Fruit fly (Drosophila melanogaster) whole organism, embryonic: ENCODE data around the gene CG13126.

ENCODE experiments used
- Ada2b ChIP-seq: fragments of 200-800 bp; sonication (Bioruptor generic); IDR thresholded peaks from 2 replicates; pipeline ENCODE4 v1.3.6; 2022; ENCODE audit warnings: missing biosample characterization, missing genetic modification characterization
- Antp ChIP-seq: fragments of 200-800 bp; sonication (Bioruptor generic); optimal IDR thresholded peaks from 3 replicates; lab custom pipeline; 2016; ENCODE audit warnings: missing biosample characterization, missing genetic modification characterization
- CG10321 ChIP-seq: fragments of 200-800 bp; sonication (Bioruptor generic); IDR thresholded peaks from 2 replicates; pipeline ENCODE4 v1.3.6; 2022; ENCODE audit warnings: missing biosample characterization, missing genetic modification characterization
- CG11093 ChIP-seq: fragments of 200-800 bp; sonication (Bioruptor generic); IDR thresholded peaks from 3 replicates; pipeline ENCODE4 v1.3.6; 2022; ENCODE audit warnings: missing biosample characterization, missing genetic modification characterization
- CG11247 ChIP-seq: fragments of 200-800 bp; sonication (Bioruptor generic); IDR thresholded peaks from 2 replicates; pipeline ENCODE4 v1.3.6; 2022; ENCODE audit warnings: missing biosample characterization, missing genetic modification characterization
- CG12071 ChIP-seq: fragments of 200-800 bp; sonication (Bioruptor generic); optimal IDR thresholded peaks from 3 replicates; lab custom pipeline; 2018; ENCODE audit warnings: missing biosample characterization, mild to moderate bottlenecking, missing genetic modification characterization
- CG1233 ChIP-seq: fragments of 200-800 bp; sonication (Bioruptor generic); optimal IDR thresholded peaks from 4 replicates; lab custom pipeline; 2018; ENCODE audit warnings: missing biosample characterization, mild to moderate bottlenecking, missing genetic modification characterization
- CG12391 ChIP-seq: fragments of 200-800 bp; sonication (Bioruptor generic); optimal IDR thresholded peaks from 3 replicates; lab custom pipeline; 2018; ENCODE audit warnings: missing biosample characterization, mild to moderate bottlenecking, missing genetic modification characterization, moderate library complexity
- CG12659 ChIP-seq: fragments of 200-800 bp; sonication (Bioruptor generic); optimal IDR thresholded peaks from 3 replicates; lab custom pipeline; 2017; ENCODE audit warnings: mild to moderate bottlenecking, missing biosample characterization, missing genetic modification reagents, missing genetic modification characterization
- CG12744 ChIP-seq: fragments of 200-800 bp; sonication (Bioruptor generic); optimal IDR thresholded peaks from 2 replicates; lab custom pipeline; 2016; ENCODE audit warnings: missing biosample characterization, missing genetic modification characterization
- CG12769 ChIP-seq: fragments of 200-800 bp; sonication (Bioruptor generic); optimal IDR thresholded peaks from 2 replicates; lab custom pipeline; 2019; ENCODE audit warnings: missing biosample characterization, mild to moderate bottlenecking, missing genetic modification characterization, moderate library complexity
- CG2116 ChIP-seq: fragments of 200-800 bp; sonication (Bioruptor generic); optimal IDR thresholded peaks from 3 replicates; lab custom pipeline; 2018; ENCODE audit warnings: missing biosample characterization, mild to moderate bottlenecking, missing genetic modification characterization
- CG3065 ChIP-seq: fragments of 200-800 bp; sonication (Bioruptor generic); optimal IDR thresholded peaks from 2 replicates; lab custom pipeline; 2016; ENCODE audit warnings: missing biosample characterization, missing genetic modification characterization
- CG31224 ChIP-seq: fragments of 200-800 bp; sonication (Bioruptor generic); IDR thresholded peaks from 2 replicates; pipeline ENCODE4 v1.3.6; 2022; ENCODE audit warnings: missing biosample characterization, missing genetic modification characterization
- CG31388 ChIP-seq: fragments of 200-800 bp; sonication (Bioruptor generic); optimal IDR thresholded peaks from 2 replicates; lab custom pipeline; 2016; ENCODE audit warnings: missing biosample characterization, missing genetic modification characterization
- CG32767 ChIP-seq: fragments of 200-800 bp; sonication (Bioruptor generic); IDR thresholded peaks from 2 replicates; pipeline ENCODE4 v1.3.6; 2022; ENCODE audit warnings: missing biosample characterization, missing genetic modification characterization
- CG3407 ChIP-seq: fragments of 200-800 bp; sonication (Bioruptor generic); optimal IDR thresholded peaks from 2 replicates; lab custom pipeline; 2018; ENCODE audit warnings: missing biosample characterization, mild to moderate bottlenecking, missing genetic modification characterization
- CG34376 ChIP-seq: fragments of 200-800 bp; sonication (Bioruptor generic); optimal IDR thresholded peaks from 2 replicates; lab custom pipeline; 2018; ENCODE audit warnings: missing biosample characterization, mild to moderate bottlenecking, missing genetic modification characterization
- CG34422 ChIP-seq: fragments of 200-800 bp; sonication (Bioruptor generic); IDR thresholded peaks from 3 replicates; pipeline ENCODE4 v1.3.6; 2022; ENCODE audit warnings: missing biosample characterization, missing genetic modification characterization
- CG4617 ChIP-seq: fragments of 200-800 bp; sonication (Bioruptor generic); optimal IDR thresholded peaks from 3 replicates; lab custom pipeline; 2016; ENCODE audit warnings: missing biosample characterization, missing genetic modification characterization, borderline replicate concordance
- CG5245 ChIP-seq: fragments of 200-800 bp; sonication (Bioruptor generic); optimal IDR thresholded peaks from 3 replicates; lab custom pipeline; 2016; ENCODE audit warnings: missing biosample characterization, missing genetic modification characterization
- CG8281 ChIP-seq: fragments of 200-800 bp; sonication (Bioruptor generic); optimal IDR thresholded peaks from 2 replicates; lab custom pipeline; 2018; ENCODE audit warnings: missing biosample characterization, mild to moderate bottlenecking, missing genetic modification characterization, moderate library complexity
- CkIIα-i1 ChIP-seq: fragments of 200-800 bp; sonication (Bioruptor generic); IDR thresholded peaks from 2 replicates; pipeline ENCODE4 v1.3.6; 2022; ENCODE audit warnings: missing biosample characterization, missing genetic modification characterization
- CrebB ChIP-seq: fragments of 200-800 bp; sonication (Bioruptor generic); optimal IDR thresholded peaks from 3 replicates; lab custom pipeline; 2018; ENCODE audit warnings: missing biosample characterization, mild to moderate bottlenecking, missing genetic modification characterization
- Ets97D ChIP-seq: fragments of 200-800 bp; sonication (Bioruptor generic); optimal IDR thresholded peaks from 3 replicates; lab custom pipeline; 2016; ENCODE audit warnings: missing biosample characterization, missing genetic modification characterization
- HmgZ ChIP-seq: fragments of 200-800 bp; sonication (Bioruptor generic); optimal IDR thresholded peaks from 2 replicates; lab custom pipeline; 2018; ENCODE audit warnings: missing biosample characterization, mild to moderate bottlenecking, missing genetic modification characterization
- Hr78 ChIP-seq, 2 experiments: fragments of 200-800 bp in 1 of 2; fragments of >200 bp in 1 of 2; sonication (Bioruptor generic) in 1 of 2; optimal IDR thresholded peaks; 2 replicates each; lab custom pipeline; 2017 to 2019; ENCODE audit warnings: missing biosample characterization in 2 of 2, missing genetic modification characterization in 2 of 2, mild to moderate bottlenecking in 1 of 2, moderate library complexity in 1 of 2
- Hsf ChIP-seq: fragments of 200-800 bp; sonication (Bioruptor generic); optimal IDR thresholded peaks from 3 replicates; lab custom pipeline; 2016; ENCODE audit warnings: missing biosample characterization, missing genetic modification characterization
- MBD-R2 ChIP-seq: fragments of 200-800 bp; sonication (Bioruptor generic); IDR thresholded peaks from 2 replicates; pipeline ENCODE4 v1.3.6; 2022; ENCODE audit warnings: missing biosample characterization, missing genetic modification characterization
- Med ChIP-seq: fragments of 200-800 bp; sonication (Bioruptor generic); peaks from one replicate; lab custom pipeline; 2016; ENCODE audit warnings: missing biosample characterization, missing genetic modification characterization, mild to moderate bottlenecking, inconsistent platforms, moderate library complexity
- Meics ChIP-seq: fragments of 200-800 bp; sonication (Bioruptor generic); optimal IDR thresholded peaks from 2 replicates; lab custom pipeline; 2017; ENCODE audit warnings: missing biosample characterization, mild to moderate bottlenecking, missing genetic modification characterization
- Mrtf ChIP-seq: fragments of 200-800 bp; sonication (Bioruptor generic); IDR thresholded peaks from 3 replicates; pipeline ENCODE4 v1.3.6; 2022; ENCODE audit warnings: missing biosample characterization, missing genetic modification characterization
- Neu2 ChIP-seq: fragments of 200-800 bp; sonication (Bioruptor generic); optimal IDR thresholded peaks from 3 replicates; lab custom pipeline; 2016; ENCODE audit warnings: missing biosample characterization, missing genetic modification characterization, borderline replicate concordance
- Ptx1 ChIP-seq: fragments of 200-800 bp; sonication (Bioruptor generic); IDR thresholded peaks from 2 replicates; pipeline ENCODE4 v1.3.6; 2022; ENCODE audit warnings: missing biosample characterization, missing genetic modification characterization
- Ravus ChIP-seq: fragments of 200-800 bp; sonication (Bioruptor generic); IDR thresholded peaks from 2 replicates; pipeline ENCODE4 v1.3.6; 2022; ENCODE audit warnings: missing biosample characterization, missing genetic modification characterization
- Side ChIP-seq: fragments of 200-800 bp; sonication (Bioruptor generic); optimal IDR thresholded peaks from 2 replicates; lab custom pipeline; 2016; ENCODE audit warnings: missing biosample characterization, missing genetic modification characterization
- ash1 ChIP-seq: fragments of 200-800 bp; sonication (Bioruptor generic); optimal IDR thresholded peaks from 2 replicates; lab custom pipeline; 2018; ENCODE audit warnings: missing biosample characterization, mild to moderate bottlenecking, missing genetic modification characterization
- chn ChIP-seq: fragments of 200-800 bp; sonication (Bioruptor generic); optimal IDR thresholded peaks from 2 replicates; lab custom pipeline; 2016; ENCODE audit warnings: missing biosample characterization, missing genetic modification characterization
- danr ChIP-seq: fragments of 200-800 bp; sonication (Bioruptor generic); IDR thresholded peaks from 2 replicates; pipeline ENCODE4 v1.3.6; 2022; ENCODE audit warnings: missing biosample characterization, missing genetic modification characterization
- dmrt11E ChIP-seq: fragments of 200-800 bp; sonication (Bioruptor generic); optimal IDR thresholded peaks from 3 replicates; lab custom pipeline; 2018; ENCODE audit warnings: missing biosample characterization, mild to moderate bottlenecking, missing genetic modification characterization, moderate library complexity
- ftz-f1 ChIP-seq: fragments of 200-800 bp; sonication (Bioruptor generic); optimal IDR thresholded peaks from 2 replicates; lab custom pipeline; 2016; ENCODE audit warnings: missing biosample characterization, missing genetic modification characterization
- ken ChIP-seq: fragments of 200-800 bp; sonication (Bioruptor generic); IDR thresholded peaks from 3 replicates; pipeline ENCODE4 v1.3.6; 2022; ENCODE audit warnings: missing biosample characterization, missing genetic modification characterization
- klu ChIP-seq: fragments of 200-800 bp; sonication (Bioruptor generic); IDR thresholded peaks from 2 replicates; pipeline ENCODE4 v1.3.6; 2022; ENCODE audit warnings: missing biosample characterization, missing genetic modification characterization
- lbe ChIP-seq: fragments of 200-800 bp; sonication (Bioruptor generic); optimal IDR thresholded peaks from 2 replicates; lab custom pipeline; 2016; ENCODE audit warnings: missing biosample characterization, mild to moderate bottlenecking, missing genetic modification characterization
- lmd ChIP-seq: fragments of 200-800 bp; sonication (Bioruptor generic); IDR thresholded peaks from 2 replicates; pipeline ENCODE4 v1.3.6; 2022; ENCODE audit warnings: missing biosample characterization, missing genetic modification characterization
- lov ChIP-seq, 2 experiments: fragments of 200-800 bp in 1 of 2; fragments of >200 bp in 1 of 2; sonication (Bioruptor generic) in 1 of 2; IDR thresholded peaks in 1 of 2; optimal IDR thresholded peaks in 1 of 2; 2 replicates in 1 of 2; 3 replicates in 1 of 2; pipeline versions ENCODE4 v1.3.6 to Lab custom; 2017 to 2022; ENCODE audit warnings: missing biosample characterization in 1 of 2, missing genetic modification characterization in 1 of 2
- ranshi ChIP-seq: fragments of 200-800 bp; sonication (Bioruptor generic); IDR thresholded peaks from 2 replicates; pipeline ENCODE4 v1.3.6; 2022; ENCODE audit warnings: missing biosample characterization, missing genetic modification characterization
- sens ChIP-seq: fragments of 200-800 bp; sonication (Bioruptor generic); peaks from one replicate; lab custom pipeline; 2016; ENCODE audit warnings: missing biosample characterization, missing genetic modification characterization
- sob ChIP-seq: fragments of 200-800 bp; sonication (Bioruptor generic); IDR thresholded peaks from 2 replicates; pipeline ENCODE4 v1.3.6; 2022; ENCODE audit warnings: missing biosample characterization, missing genetic modification characterization
- trem ChIP-seq: fragments of 200-800 bp; optimal IDR thresholded peaks from 3 replicates; lab custom pipeline; 2019; ENCODE audit warnings: missing biosample characterization, mild to moderate bottlenecking, missing genetic modification characterization, moderate library complexity
- tx ChIP-seq: fragments of 200-800 bp; sonication (Bioruptor generic); optimal IDR thresholded peaks from 2 replicates; lab custom pipeline; 2016; ENCODE audit warnings: missing biosample characterization, missing genetic modification characterization

The CG13126 gene

DNA sequence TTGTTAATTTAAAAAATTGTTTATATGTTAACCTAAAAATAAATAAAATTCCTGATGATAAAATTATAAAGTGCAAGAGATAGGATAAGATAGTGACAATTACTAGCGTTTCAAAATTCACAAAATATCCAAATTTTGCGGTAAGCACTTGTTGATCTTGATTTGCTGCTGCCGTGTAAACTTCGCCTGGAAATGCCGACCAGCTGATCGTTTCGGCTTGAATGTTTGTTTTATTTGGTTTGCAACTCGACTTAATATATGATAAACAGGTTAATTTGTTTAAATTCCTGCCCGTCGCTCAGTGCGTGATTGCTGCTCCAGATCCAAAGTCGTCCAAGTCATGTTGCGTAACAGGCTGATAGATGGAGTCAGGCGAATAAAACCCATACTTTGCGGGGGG is 32.6 kb downstream of the CG13126 start, which contains the start of gene CG4592 (continued):
- TF ChIP-seq CG4617 (GFP tag; lab: Kevin White, UChicago) (no peak), CG12769 (tag; lab: Kevin White, UChicago) (no peak), CG11093 (GFP tag; lab: Robert Waterston, UW) (no peak), trem (peak; percentile 37), CG3407 (GFP tag; lab: Kevin White, UChicago) (peak; percentile 21), Med (peak; percentile 93), CG31388 (GFP tag; lab: Kevin White, UChicago) (no peak), Ets97D (GFP tag; lab: Kevin White, UChicago) (peak; percentile 26), CG32767 (GFP tag; lab: Robert Waterston, UW) (peak; percentile 56; the same call in 1 of the 2 replicates), CG5245 (GFP tag; lab: Kevin White, UChicago) (peak; percentile 48), ash1 (GFP tag; lab: Kevin White, UChicago) (no peak), CG34422 (GFP tag; lab: Robert Waterston, UW) (peak; percentile 11; the same call in 1 of the 3 replicates), CG12071 (GFP tag; lab: Kevin White, UChicago) (peak; percentile 30), danr (peak; percentile 11; the same call in 1 of the 2 replicates), lmd (GFP tag; lab: Robert Waterston, UW) (peak; percentile 57; the same call in 1 of the 2 replicates), CG11247 (GFP tag; lab: Robert Waterston, UW) (no peak), CG10321 (GFP tag; lab: Robert Waterston, UW) (peak; percentile 32; the same call in 1 of the 2 replicates), CrebB (peak; percentile 47), CG12744 (GFP tag; lab: Kevin White, UChicago) (peak; percentile 22), ftz-f1 (GFP tag; lab: Kevin White, UChicago) (peak; percentile 23), MBD-R2 (GFP tag; lab: Robert Waterston, UW) (peak; percentile 92), Ptx1 (GFP tag; lab: Robert Waterston, UW) (peak; percentile 43), CG12391 (tag; lab: Kevin White, UChicago) (peak; percentile 70), tx (no peak), CkIIα-i1 (GFP tag; lab: Robert Waterston, UW) (no peak), Side (GFP tag; lab: Kevin White, UChicago) (peak; percentile 31), sens (GFP tag; lab: Kevin White, UChicago) (peak; percentile 90), Meics (peak; percentile 70), klu (GFP tag; lab: Robert Waterston, UW) (no peak), CG34376 (peak; percentile 64), Neu2 (no peak), CG2116 (GFP tag; lab: Kevin White, UChicago) (peak; percentile 38), sob (peak; percentile 65; the same call in 1 of the 2 replicates), CG31224 (peak; percentile 29; the same call in 1 of the 2 replicates), CG1233 (peak; percentile 58), Ravus (GFP tag; lab: Robert Waterston, UW) (no peak), ranshi (GFP tag; lab: Robert Waterston, UW) (peak; percentile 66), Antp (peak; percentile 8), chn (GFP tag; lab: Kevin White, UChicago) (peak; percentile 42), HmgZ (peak; percentile 63), CG8281 (tag; lab: Kevin White, UChicago) (no peak), Ada2b (peak; percentile 66), CG3065 (GFP tag; lab: Kevin White, UChicago) (no peak), CG12659 (GFP tag; lab: Kevin White, UChicago) (peak; percentile 63), dmrt11E (tag; lab: Kevin White, UChicago) (peak; percentile 48), Mrtf (GFP tag; lab: Robert Waterston, UW) (peak; percentile 31; the same call in 2 of the 3 replicates), Hsf (GFP tag; lab: Kevin White, UChicago) (peak; percentile 72), ken (GFP tag; lab: Robert Waterston, UW) (peak; percentile 76; the same call in 2 of the 3 replicates), lov (optimal IDR thresholded peaks at IDR 0.05; lab: Kevin White, UChicago) (no peak), lov (GFP tag; IDR thresholded peaks at IDR 0.05; lab: Robert Waterston, UW) (0 out of 3 replicates have a peak, but pooled peaks have one; percentile 27), lbe (GFP tag; lab: Kevin White, UChicago) (peak; percentile 77), Hr78 (GFP tag; optimal IDR thresholded peaks at IDR 0.05; lab: Kevin White, UChicago) (no peak)
